Worm (Caenorhabditis elegans): ENCODE data around the gene ddo-3.

- no peak for TF ChIP-seq pha-4 (tag; optimal IDR thresholded peaks at IDR 0.05)
- TF ChIP-seq Y67H2A.10 (GFP tag; conservative IDR thresholded peaks at IDR 0.05), result no peak
Observed at ce11 chrIII:6610522-6610921, 22.9 kb downstream of the ddo-3 start, which contains the start of gene srh-40.
